Fruit fly (Drosophila melanogaster): Measurements from ENCODE around the gene CG17249.

Gene CG17249

dm6 chr3L:1602833-1603128 lies 44.5 kb downstream of the CG17249 start, which contains the start of the genes CG18170 and CG33791:
Gene CG18170, plus strand, starts transcription at chr3L:1602954.
Gene CG33791, plus strand, starts transcription at chr3L:1602954.
- TF ChIP-seq cic (GFP tag; optimal IDR thresholded peaks at IDR 0.05) (no peak), CG33017 (tag; optimal IDR thresholded peaks at IDR 0.05) (no peak)

dm6 chr3L:1602064-1602832 lies 45.0 kb downstream of the CG17249 start, which contains the start of gene CG12104:
Gene CG12104, minus strand, starts transcription at chr3L:1602674.
- TF ChIP-seq Crg-1 (GFP tag; optimal IDR thresholded peaks at IDR 0.05) (no peak), Clk (GFP tag; optimal IDR thresholded peaks at IDR 0.05) (no peak), CG7045 (GFP tag; optimal IDR thresholded peaks at IDR 0.05) (no peak), kay (GFP tag; ENCODE audit: borderline replicate concordance) (no peak), cic (GFP tag; optimal IDR thresholded peaks at IDR 0.05) (peak; percentile 86), CG7101 (tag; optimal IDR thresholded peaks at IDR 0.05) (peak; percentile 10), CG1620 (GFP tag; optimal IDR thresholded peaks at IDR 0.05) (no peak), bab1 (GFP tag; optimal IDR thresholded peaks at IDR 0.05) (peak; percentile 51), CG11617 (GFP tag; optimal IDR thresholded peaks at IDR 0.05) (no peak), tj (GFP tag; optimal IDR thresholded peaks at IDR 0.05) (peak; percentile 80), cnc (optimal IDR thresholded peaks at IDR 0.05) (no peak), CG14711 (tag; optimal IDR thresholded peaks at IDR 0.05) (no peak), Hr96 (GFP tag; optimal IDR thresholded peaks at IDR 0.05) (no peak), pad (GFP tag; optimal IDR thresholded peaks at IDR 0.05) (peak; percentile 19), CG12768 (GFP tag; optimal IDR thresholded peaks at IDR 0.05) (peak; percentile 20), toe (GFP tag; optimal IDR thresholded peaks at IDR 0.05) (no peak), CG5204 (GFP tag; optimal IDR thresholded peaks at IDR 0.05) (no peak), CG33017 (tag; optimal IDR thresholded peaks at IDR 0.05) (no peak), ovo (GFP tag; optimal IDR thresholded peaks at IDR 0.05) (peak; percentile 22), Mnt (GFP tag; optimal IDR thresholded peaks at IDR 0.05) (peak; percentile 45)
